Worm (Caenorhabditis elegans) whole organism, young adult: ENCODE data around the gene dlat-2.

ENCODE experiments used
- F23B12.7 ChIP-seq: sonication (generic microtip); optimal IDR thresholded peaks from 2 replicates; lab custom pipeline; 2017; ENCODE audit warnings: missing genetic modification characterization, mild to moderate bottlenecking, missing compliant biosample characterization, antibody characterized with exemption, moderate library complexity; ENCODE audit not compliant: insufficient read depth
- F49E8.2 ChIP-seq: sonication (generic microtip); optimal IDR thresholded peaks from 3 replicates; lab custom pipeline; 2017; ENCODE audit warnings: missing genetic modification characterization, mild to moderate bottlenecking, missing compliant biosample characterization, antibody characterized with exemption, moderate library complexity; ENCODE audit not compliant: insufficient read depth
- K11D2.4 ChIP-seq: fragments of 200-800 bp; sonication (Bioruptor generic); IDR thresholded peaks from 2 replicates; pipeline ENCODE4 v1.3.6; 2022; ENCODE audit warnings: missing genetic modification reagents, missing genetic modification characterization, missing compliant biosample characterization
- Y53G8AR.9 ChIP-seq: fragments of 200-800 bp; sonication (Bioruptor generic); conservative IDR thresholded peaks from 2 replicates; pipeline ENCODE4 v1.3.6; 2022; ENCODE audit warnings: missing genetic modification reagents, missing genetic modification characterization, missing compliant biosample characterization
- ama-1 ChIP-seq, 3 experiments: fragments of 150-350 bp in 1 of 3; sonication (generic microtip) in 2 of 3; optimal IDR thresholded peaks; 2 replicates each; lab custom pipeline; 2014 to 2018; ENCODE audit warnings: missing biosample characterization in 2 of 3, missing genetic modification characterization in 2 of 3, missing genetic modification reagents in 2 of 3
- atf-7 ChIP-seq: sonication (generic microtip); optimal IDR thresholded peaks from 2 replicates; lab custom pipeline; 2017; ENCODE audit warnings: mild to moderate bottlenecking, missing genetic modification characterization, missing compliant biosample characterization
- attf-5 ChIP-seq: fragments of 200-800 bp; sonication (Bioruptor generic); optimal IDR thresholded peaks from 2 replicates; lab custom pipeline; 2018; ENCODE audit warnings: mild to moderate bottlenecking, missing genetic modification characterization, missing compliant biosample characterization
- ccch-3 ChIP-seq: fragments of 200-800 bp; sonication (Bioruptor generic); optimal IDR thresholded peaks from 2 replicates; lab custom pipeline; 2018; ENCODE audit warnings: mild to moderate bottlenecking, missing genetic modification characterization, missing compliant biosample characterization
- cebp-2 ChIP-seq: fragments of 200-800 bp; sonication (Bioruptor generic); IDR thresholded peaks from 2 replicates; pipeline ENCODE4 v1.3.6; 2022; ENCODE audit warnings: missing genetic modification characterization, missing compliant biosample characterization
- chd-7 ChIP-seq: sonication (generic microtip); optimal IDR thresholded peaks from 2 replicates; lab custom pipeline; 2016; ENCODE audit warnings: mild to moderate bottlenecking, missing genetic modification characterization, moderate library complexity, missing compliant biosample characterization
- egl-44 ChIP-seq: fragments of 200-800 bp; sonication (Bioruptor generic); IDR thresholded peaks from 2 replicates; pipeline ENCODE4 v1.3.6; 2022; ENCODE audit warnings: missing genetic modification reagents, missing genetic modification characterization, missing compliant biosample characterization
- ekl-4 ChIP-seq: fragments of 200-800 bp; sonication (Bioruptor generic); IDR thresholded peaks from 2 replicates; pipeline ENCODE4 v1.3.6; 2022; ENCODE audit warnings: missing genetic modification reagents, missing genetic modification characterization, missing compliant biosample characterization
- ets-4 ChIP-seq: fragments of 200-800 bp; sonication (Bioruptor generic); optimal IDR thresholded peaks from 2 replicates; lab custom pipeline; 2018; ENCODE audit warnings: mild to moderate bottlenecking, missing genetic modification characterization, missing compliant biosample characterization
- fkh-3 ChIP-seq: sonication (generic microtip); optimal IDR thresholded peaks from 2 replicates; lab custom pipeline; 2016; ENCODE audit warnings: mild to moderate bottlenecking, missing genetic modification characterization, missing compliant biosample characterization
- hlh-26 ChIP-seq: fragments of 200-800 bp; sonication (Bioruptor generic); conservative IDR thresholded peaks from 2 replicates; pipeline ENCODE4 v1.3.6; 2022; ENCODE audit warnings: missing genetic modification reagents, missing genetic modification characterization, missing compliant biosample characterization
- hmg-1.2 ChIP-seq: fragments of 200-800 bp; sonication (Bioruptor generic); IDR thresholded peaks from 2 replicates; pipeline ENCODE4 v1.3.6; 2022; ENCODE audit warnings: missing genetic modification reagents, missing genetic modification characterization, missing compliant biosample characterization
- madf-10 ChIP-seq: sonication (generic microtip); optimal IDR thresholded peaks from 2 replicates; lab custom pipeline; 2016; ENCODE audit warnings: mild to moderate bottlenecking, missing genetic modification characterization, missing compliant biosample characterization
- madf-6 ChIP-seq: fragments of 200-800 bp; sonication (Bioruptor generic); IDR thresholded peaks from 2 replicates; pipeline ENCODE4 v1.3.6; 2022; ENCODE audit warnings: missing genetic modification reagents, missing genetic modification characterization, missing compliant biosample characterization
- madf-8 ChIP-seq: fragments of 200-800 bp; sonication (Bioruptor generic); conservative IDR thresholded peaks from 2 replicates; pipeline ENCODE4 v1.3.6; 2022; ENCODE audit warnings: missing genetic modification reagents, missing genetic modification characterization, missing compliant biosample characterization
- mcd-1 ChIP-seq: fragments of 200-800 bp; sonication (Bioruptor generic); IDR thresholded peaks from 2 replicates; pipeline ENCODE4 v1.3.6; 2022; ENCODE audit warnings: missing genetic modification reagents, missing genetic modification characterization, missing compliant biosample characterization
- nfyb-1 ChIP-seq: fragments of 200-800 bp; sonication (Bioruptor generic); IDR thresholded peaks from 2 replicates; pipeline ENCODE4 v1.3.6; 2022; ENCODE audit warnings: missing genetic modification reagents, missing genetic modification characterization, missing compliant biosample characterization
- nhr-80 ChIP-seq: sonication (generic microtip); optimal IDR thresholded peaks from 2 replicates; lab custom pipeline; 2016; ENCODE audit warnings: missing genetic modification characterization, missing compliant biosample characterization
- pbrm-1 ChIP-seq: fragments of 200-800 bp; sonication (Bioruptor generic); IDR thresholded peaks from 2 replicates; pipeline ENCODE4 v1.3.6; 2022; ENCODE audit warnings: missing genetic modification reagents, missing genetic modification characterization, missing compliant biosample characterization
- sdz-38 ChIP-seq: sonication (generic microtip); optimal IDR thresholded peaks from 2 replicates; lab custom pipeline; 2016; ENCODE audit warnings: missing genotype, missing genetic modification characterization, missing compliant biosample characterization
- sea-2 ChIP-seq: fragments of 200-800 bp; sonication (Bioruptor generic); IDR thresholded peaks from 2 replicates; pipeline ENCODE4 v1.3.6; 2022; ENCODE audit warnings: missing genetic modification characterization, missing compliant biosample characterization
- snpc-4 ChIP-seq, 5 experiments: fragments of 150-350 bp in 1 of 5; sonication (generic microtip) in 4 of 5; optimal IDR thresholded peaks; 2 replicates each; lab custom pipeline; 2014 to 2018; ENCODE audit warnings: missing genetic modification characterization in 5 of 5, missing biosample characterization in 3 of 5, antibody characterized with exemption in 2 of 5, mild to moderate bottlenecking in 2 of 5, missing compliant biosample characterization in 2 of 5, missing genotype in 2 of 5, moderate library complexity in 2 of 5, missing genetic modification reagents in 1 of 5
- tlf-1 ChIP-seq: fragments of 200-800 bp; sonication (Bioruptor generic); optimal IDR thresholded peaks from 2 replicates; lab custom pipeline; 2018; ENCODE audit warnings: mild to moderate bottlenecking, missing genetic modification characterization, missing compliant biosample characterization
- unc-130 ChIP-seq: sonication (generic microtip); optimal IDR thresholded peaks from 2 replicates; lab custom pipeline; 2016; ENCODE audit warnings: missing genetic modification reagents, missing genetic modification characterization, missing compliant biosample characterization
- unc-62 ChIP-seq: fragments of 150-350 bp; optimal IDR thresholded peaks from 2 replicates; lab custom pipeline; 2014; ENCODE audit warnings: missing biosample characterization, missing genetic modification reagents, missing genetic modification characterization
- ztf-18 ChIP-seq: sonication (generic microtip); optimal IDR thresholded peaks from 2 replicates; lab custom pipeline; 2016; ENCODE audit warnings: missing genotype, mild to moderate bottlenecking, missing genetic modification characterization, missing compliant biosample characterization
- ztf-22 ChIP-seq: fragments of 200-800 bp; sonication (Bioruptor generic); optimal IDR thresholded peaks from 2 replicates; lab custom pipeline; 2018; ENCODE audit warnings: mild to moderate bottlenecking, missing genetic modification characterization, moderate library complexity, missing compliant biosample characterization
- ztf-6 ChIP-seq: fragments of 200-800 bp; sonication (Bioruptor generic); IDR thresholded peaks from 2 replicates; pipeline ENCODE4 v1.3.6; 2022; ENCODE audit warnings: missing genetic modification reagents, missing genetic modification characterization, missing compliant biosample characterization

The dlat-2 gene

DNA sequence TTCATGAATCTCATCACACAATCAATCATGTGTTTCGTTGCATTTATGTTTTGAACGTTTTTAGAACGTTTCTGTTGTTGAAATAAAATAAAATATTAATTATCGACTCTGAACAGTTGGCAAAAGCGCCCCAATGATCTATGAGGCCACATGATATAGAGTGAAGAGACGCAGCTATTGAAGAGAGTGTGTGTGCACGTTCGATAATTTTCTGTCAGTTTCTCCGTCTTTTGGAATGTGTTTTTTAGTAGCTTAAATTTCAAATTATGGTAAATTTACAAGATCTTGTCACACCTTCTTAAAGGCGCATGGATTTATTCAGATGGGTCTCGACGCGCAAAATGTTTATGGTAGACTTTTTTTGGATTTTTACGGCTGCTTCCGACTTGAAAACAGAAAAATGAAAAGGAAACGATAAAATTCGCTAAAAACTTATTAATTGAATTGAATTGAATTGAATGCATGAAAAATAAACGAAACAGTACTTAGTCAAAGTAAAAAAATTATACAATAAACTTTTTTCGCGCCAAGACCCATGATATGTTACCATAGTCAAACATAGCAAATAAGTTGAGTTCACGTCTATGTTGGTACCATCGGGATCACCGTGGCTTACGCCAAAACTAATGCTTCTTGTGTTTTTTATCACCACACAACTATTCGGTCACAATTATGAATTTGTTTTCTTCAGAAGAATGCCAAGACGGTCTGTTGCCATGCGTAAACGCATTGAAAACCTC lies 46.7 kb upstream of the dlat-2 start, which contains the start of gene C49C3.15:
Gene C49C3.15, plus strand, starts transcription at position 690 of the 740 bp plus-strand sequence.
- no peak for TF ChIP-seq ztf-6 (GFP tag; lab: Robert Waterston, UW)
- TF ChIP-seq tlf-1 (GFP tag; lab: Kevin White, UChicago), result no peak
- 0 out of 2 replicates have a peak, but pooled peaks have one; percentile 11 for TF ChIP-seq mcd-1 (GFP tag; lab: Robert Waterston, UW)
- TF ChIP-seq snpc-4 (GFP tag; optimal IDR thresholded peaks at IDR 0.05; lab: Kevin White, UChicago), result no peak
- TF ChIP-seq snpc-4 (tag; optimal IDR thresholded peaks at IDR 0.05; lab: Kevin White, UChicago), result peak in 1 of 4 experiments; percentile 52
- peak; percentile 13 for TF ChIP-seq ztf-18 (tag; lab: Kevin White, UChicago)
- peak; percentile 15 for TF ChIP-seq nhr-80 (tag; lab: Kevin White, UChicago)
- TF ChIP-seq F23B12.7 (tag; lab: Kevin White, UChicago), result peak; percentile 20
- TF ChIP-seq attf-5 (GFP tag; lab: Kevin White, UChicago), result peak; percentile 71
- TF ChIP-seq ama-1 (optimal IDR thresholded peaks at IDR 0.05; lab: Kevin White, UChicago), result no peak
- TF ChIP-seq ama-1 (GFP tag; optimal IDR thresholded peaks at IDR 0.05; lab: Kevin White, UChicago), result peak in 1 of 2 experiments; percentile 21
- peak; percentile 51; the same call in 1 of the 2 replicates for TF ChIP-seq hmg-1.2 (GFP tag; lab: Robert Waterston, UW)
- no peak for TF ChIP-seq fkh-3 (tag; lab: Kevin White, UChicago)

DNA sequence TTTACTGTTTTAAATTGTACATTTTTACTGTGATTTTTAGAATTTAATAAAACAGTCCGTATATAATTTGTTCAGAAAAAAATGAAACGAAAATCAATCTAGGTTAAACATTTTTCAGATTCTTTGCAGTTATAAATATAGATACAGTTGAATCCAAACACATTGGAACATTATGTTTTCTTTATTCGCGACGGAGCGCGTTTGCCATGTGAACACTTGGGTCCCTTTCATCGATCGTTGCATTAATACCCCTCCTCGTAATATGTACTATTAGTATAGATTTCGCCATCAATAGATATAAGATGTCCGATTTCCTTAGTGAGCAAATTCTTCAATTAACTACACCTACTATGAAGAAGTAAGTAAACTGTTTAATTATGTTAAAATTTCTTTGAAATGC lies 45.4 kb upstream of the dlat-2 start, which contains the start of gene C49C3.8:
Gene C49C3.8, plus strand, starts transcription at position 173 of the 400 bp plus-strand sequence.
- TF ChIP-seq madf-10 (tag; lab: Kevin White, UChicago) (no peak), unc-130 (GFP tag; lab: Kevin White, UChicago) (no peak), ekl-4 (GFP tag; lab: Robert Waterston, UW) (no peak), egl-44 (GFP tag; lab: Robert Waterston, UW) (no peak), attf-5 (GFP tag; lab: Kevin White, UChicago) (no peak), nfyb-1 (no peak)

DNA sequence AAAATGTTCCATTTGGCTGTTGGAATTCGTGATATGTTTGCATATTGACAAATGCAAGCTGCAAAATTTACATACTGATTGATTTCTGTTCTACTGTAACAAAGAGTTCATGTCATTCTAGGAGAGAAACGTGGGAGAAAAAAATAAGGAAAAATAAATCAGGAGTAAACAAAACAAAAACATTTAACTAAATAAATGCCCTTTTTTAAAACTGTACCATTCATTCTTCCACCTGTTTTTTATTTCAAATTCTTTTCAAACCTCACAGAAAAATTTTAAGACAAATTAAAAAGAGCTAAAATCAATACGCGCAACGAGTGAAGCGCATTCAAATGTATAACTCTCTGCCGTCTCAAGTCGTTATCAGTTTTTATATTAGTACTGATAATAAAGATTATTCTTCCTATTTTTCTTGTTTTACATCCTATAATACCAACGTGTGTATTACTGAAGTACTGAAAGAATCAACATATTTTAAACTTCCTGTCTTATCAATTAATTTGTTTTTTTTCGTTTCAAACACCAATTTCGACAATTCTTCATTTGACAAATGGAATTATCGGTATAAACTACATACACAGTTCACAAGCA lies 41.4 kb upstream of the dlat-2 start, which contains the start of gene C49C3.10:
Gene C49C3.10, minus strand, starts transcription at position 51 of the 591 bp plus-strand sequence.
- TF ChIP-seq ztf-18 (tag; lab: Kevin White, UChicago), result no peak
- TF ChIP-seq nhr-80 (tag; lab: Kevin White, UChicago), result peak; percentile 60
- TF ChIP-seq chd-7 (tag; lab: Kevin White, UChicago), result no peak

DNA sequence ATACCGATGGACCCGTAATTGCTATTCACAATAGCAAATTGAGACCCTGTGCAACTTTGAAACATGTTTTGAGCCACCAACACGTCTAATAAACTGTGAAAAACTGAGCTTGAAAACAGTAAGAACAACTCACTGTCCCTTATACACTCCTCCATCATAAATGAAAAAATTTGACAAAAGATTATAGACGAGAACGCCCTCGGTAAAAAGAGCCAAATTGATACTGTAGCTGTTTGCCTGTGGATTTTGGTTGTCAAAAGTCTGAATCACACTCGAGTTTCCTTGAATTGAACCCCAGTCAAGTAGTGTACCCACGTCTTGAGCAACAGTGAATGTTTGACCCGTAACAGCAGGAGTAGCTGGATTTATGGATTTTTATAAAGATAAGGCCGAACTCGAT lies 39.4 kb upstream of the dlat-2 start:
- TF ChIP-seq unc-62 (GFP tag; lab: Kevin White, UChicago) (no peak), ccch-3 (GFP tag; lab: Kevin White, UChicago) (no peak), pbrm-1 (no peak), ztf-22 (GFP tag; lab: Kevin White, UChicago) (no peak), mcd-1 (GFP tag; lab: Robert Waterston, UW) (no peak), hlh-26 (no peak), ets-4 (GFP tag; lab: Kevin White, UChicago) (no peak), K11D2.4 (GFP tag; lab: Robert Waterston, UW) (no peak), madf-6 (no peak)
- TF ChIP-seq, all 124 proteins: peak for 0

- no peak for TF ChIP-seq sea-2 (GFP tag; lab: Robert Waterston, UW)
- TF ChIP-seq Y53G8AR.9, result no peak
- peak; percentile 80 for TF ChIP-seq nhr-80 (tag; lab: Kevin White, UChicago)
- no peak for TF ChIP-seq atf-7 (tag; lab: Kevin White, UChicago)
- TF ChIP-seq F49E8.2 (tag; lab: Kevin White, UChicago), result no peak
- no peak for TF ChIP-seq cebp-2
- TF ChIP-seq madf-8 (GFP tag; lab: Robert Waterston, UW), result no peak
- peak; percentile 20 for TF ChIP-seq ets-4 (GFP tag; lab: Kevin White, UChicago)
- TF ChIP-seq ztf-6 (GFP tag; lab: Robert Waterston, UW), result no peak
- TF ChIP-seq sdz-38, result no peak
These were observed 38.2 kb upstream of the dlat-2 start, which contains the start of gene C49C3.9 for ce11 chrIV:17342179-17342578. Gene C49C3.9 (minus strand): TSS chrIV:17342314.
